Fruit fly (Drosophila melanogaster) whole organism, embryonic: ENCODE data around the gene Drep4.
A peak's percentile ranks its signal among the peaks of the same experiment; 100 is the strongest.

Source experiments
- Adf1 ChIP-seq: fragments of 200-800 bp; sonication (Bioruptor generic); IDR thresholded peaks from 2 replicates; pipeline ENCODE4 v1.3.6; 2022; ENCODE audit warnings: missing biosample characterization, missing genetic modification characterization
- Atf3 ChIP-seq: fragments of 200-800 bp; sonication (Bioruptor generic); optimal IDR thresholded peaks from 3 replicates; lab custom pipeline; 2016; ENCODE audit warnings: missing biosample characterization, missing genetic modification characterization
- CG10209 ChIP-seq: fragments of 200-800 bp; sonication (Bioruptor generic); optimal IDR thresholded peaks from 3 replicates; lab custom pipeline; 2017; ENCODE audit warnings: missing biosample characterization, mild to moderate bottlenecking, missing genetic modification characterization, missing genetic modification reagents
- CG12155 ChIP-seq: fragments of 200-800 bp; sonication (Bioruptor generic); optimal IDR thresholded peaks from 3 replicates; lab custom pipeline; 2016; ENCODE audit warnings: missing biosample characterization, missing genetic modification characterization
- CG13424 ChIP-seq: fragments of 200-800 bp; sonication (Bioruptor generic); optimal IDR thresholded peaks from 2 replicates; lab custom pipeline; 2019; ENCODE audit warnings: missing biosample characterization, mild to moderate bottlenecking, missing genetic modification characterization, moderate library complexity
- CG14860 ChIP-seq: fragments of 200-800 bp; sonication (Bioruptor generic); IDR thresholded peaks from 3 replicates; pipeline ENCODE4 v1.3.6; 2022; ENCODE audit warnings: missing biosample characterization, missing genetic modification characterization; ENCODE audit not compliant: partially characterized antibody
- CG16779 ChIP-seq: fragments of 200-800 bp; sonication (Bioruptor generic); IDR thresholded peaks from 2 replicates; pipeline ENCODE4 v1.3.6; 2022; ENCODE audit warnings: missing biosample characterization, missing genetic modification characterization
- CG16863 ChIP-seq: fragments of 200-800 bp; sonication (Bioruptor generic); optimal IDR thresholded peaks from 3 replicates; lab custom pipeline; 2016; ENCODE audit warnings: missing biosample characterization, missing genetic modification characterization
- CG17328 ChIP-seq: fragments of 200-800 bp; sonication (Bioruptor generic); IDR thresholded peaks from 2 replicates; pipeline ENCODE4 v1.3.6; 2022; ENCODE audit warnings: missing biosample characterization, missing genetic modification characterization
- CG17612 ChIP-seq: fragments of 200-800 bp; sonication (Bioruptor generic); IDR thresholded peaks from 2 replicates; pipeline ENCODE4 v1.3.6; 2022; ENCODE audit warnings: missing biosample characterization, missing genetic modification characterization
- CG18619 ChIP-seq: fragments of 200-800 bp; sonication (Bioruptor generic); optimal IDR thresholded peaks from 3 replicates; lab custom pipeline; 2017; ENCODE audit warnings: missing biosample characterization, mild to moderate bottlenecking, missing genetic modification characterization
- CG31365 ChIP-seq: fragments of 200-800 bp; sonication (Bioruptor generic); optimal IDR thresholded peaks from 2 replicates; lab custom pipeline; 2018; ENCODE audit warnings: missing biosample characterization, mild to moderate bottlenecking, missing genetic modification characterization
- CG31388 ChIP-seq: fragments of 200-800 bp; sonication (Bioruptor generic); optimal IDR thresholded peaks from 2 replicates; lab custom pipeline; 2016; ENCODE audit warnings: missing biosample characterization, missing genetic modification characterization
- CG31441 ChIP-seq: fragments of 200-800 bp; sonication (Bioruptor generic); IDR thresholded peaks from 2 replicates; pipeline ENCODE4 v1.3.6; 2022; ENCODE audit warnings: missing biosample characterization, missing genetic modification characterization
- CG3726 ChIP-seq: fragments of 200-800 bp; sonication (Bioruptor generic); IDR thresholded peaks from 3 replicates; pipeline ENCODE4, ENCODE4 v1.3.6; 2022; ENCODE audit warnings: missing biosample characterization, missing genetic modification characterization
- CG4820 ChIP-seq: fragments of 200-800 bp; sonication (Bioruptor generic); optimal IDR thresholded peaks from 3 replicates; lab custom pipeline; 2016; ENCODE audit warnings: missing biosample characterization, missing genetic modification characterization
- CG7357 ChIP-seq: fragments of 200-800 bp; sonication (Bioruptor generic); IDR thresholded peaks from 3 replicates; pipeline ENCODE4 v1.3.6; 2022; ENCODE audit warnings: missing biosample characterization, missing genetic modification characterization
- CG7745 ChIP-seq: fragments of 200-800 bp; sonication (Bioruptor generic); optimal IDR thresholded peaks from 2 replicates; lab custom pipeline; 2018; ENCODE audit warnings: missing biosample characterization, mild to moderate bottlenecking, missing genetic modification characterization, moderate library complexity
- CG9437 ChIP-seq: fragments of 200-800 bp; sonication (Bioruptor generic); optimal IDR thresholded peaks from 2 replicates; lab custom pipeline; 2018; ENCODE audit warnings: missing biosample characterization, mild to moderate bottlenecking, missing genetic modification characterization
- CG9817 ChIP-seq: fragments of 200-800 bp; sonication (Bioruptor generic); optimal IDR thresholded peaks from 2 replicates; lab custom pipeline; 2018; ENCODE audit warnings: missing biosample characterization, mild to moderate bottlenecking, missing genetic modification characterization, moderate library complexity
- CG9932 ChIP-seq: fragments of 200-800 bp; sonication (Bioruptor generic); IDR thresholded peaks from 2 replicates; pipeline ENCODE4 v1.3.6; 2022; ENCODE audit warnings: missing biosample characterization, missing genetic modification characterization
- Camta ChIP-seq: fragments of 200-800 bp; sonication (Bioruptor generic); optimal IDR thresholded peaks from 2 replicates; lab custom pipeline; 2016; ENCODE audit warnings: missing biosample characterization, missing genetic modification characterization
- Dip3 ChIP-seq: fragments of 200-800 bp; sonication (Bioruptor generic); optimal IDR thresholded peaks from 3 replicates; lab custom pipeline; 2016; ENCODE audit warnings: missing biosample characterization, missing genetic modification characterization
- Ets97D ChIP-seq: fragments of 200-800 bp; sonication (Bioruptor generic); optimal IDR thresholded peaks from 3 replicates; lab custom pipeline; 2016; ENCODE audit warnings: missing biosample characterization, missing genetic modification characterization
- HHEX ChIP-seq: fragments of 200-800 bp; sonication (Bioruptor generic); optimal IDR thresholded peaks from 3 replicates; lab custom pipeline; 2017; ENCODE audit warnings: missing biosample characterization, mild to moderate bottlenecking, missing genetic modification characterization, missing genetic modification reagents
- HLHmδ ChIP-seq: fragments of 200-800 bp; sonication (Bioruptor generic); optimal IDR thresholded peaks from 2 replicates; lab custom pipeline; 2018; ENCODE audit warnings: missing biosample characterization, mild to moderate bottlenecking, missing genetic modification characterization, moderate library complexity
- Med ChIP-seq: fragments of 200-800 bp; sonication (Bioruptor generic); peaks from one replicate; lab custom pipeline; 2016; ENCODE audit warnings: missing biosample characterization, missing genetic modification characterization, mild to moderate bottlenecking, inconsistent platforms, moderate library complexity
- Meics ChIP-seq: fragments of 200-800 bp; sonication (Bioruptor generic); optimal IDR thresholded peaks from 2 replicates; lab custom pipeline; 2017; ENCODE audit warnings: missing biosample characterization, mild to moderate bottlenecking, missing genetic modification characterization
- Stat92E ChIP-seq, 3 experiments: fragments of >200 bp in 2 of 3; fragments of 200-800 bp in 1 of 3; sonication (Bioruptor generic) in 1 of 3; optimal IDR thresholded peaks; 2 replicates each; lab custom pipeline; 2017 to 2019; ENCODE audit warnings: missing biosample characterization in 3 of 3, missing genetic modification characterization in 3 of 3, mild to moderate bottlenecking in 1 of 3, moderate library complexity in 1 of 3
- Vsx1 ChIP-seq: fragments of 200-800 bp; sonication (Bioruptor generic); optimal IDR thresholded peaks from 2 replicates; lab custom pipeline; 2017; ENCODE audit warnings: missing biosample characterization, mild to moderate bottlenecking, missing genetic modification characterization, missing genetic modification reagents
- Xbp1 ChIP-seq: fragments of 200-800 bp; sonication (Bioruptor generic); optimal IDR thresholded peaks from 3 replicates; lab custom pipeline; 2016; ENCODE audit warnings: missing biosample characterization, mild to moderate bottlenecking, missing genetic modification characterization
- ab ChIP-seq: fragments of 200-800 bp; sonication (Bioruptor generic); optimal IDR thresholded peaks from 2 replicates; lab custom pipeline; 2016; ENCODE audit warnings: missing biosample characterization, missing genetic modification characterization
- esg ChIP-seq: fragments of 200-800 bp; sonication (Bioruptor generic); conservative IDR thresholded peaks from 2 replicates; pipeline ENCODE4 v1.3.6; 2022; ENCODE audit warnings: missing biosample characterization, missing genetic modification characterization
- eve ChIP-seq, 2 experiments: fragments of >200 bp; optimal IDR thresholded peaks; 2 replicates each; lab custom pipeline; 2017; ENCODE audit warnings: missing biosample characterization in 2 of 2, missing genetic modification characterization in 2 of 2
- exex ChIP-seq: fragments of 200-800 bp; sonication (Bioruptor generic); optimal IDR thresholded peaks from 4 replicates; lab custom pipeline; 2018; ENCODE audit warnings: missing biosample characterization, mild to moderate bottlenecking, missing genetic modification characterization, moderate library complexity
- fd102C ChIP-seq: fragments of 200-800 bp; sonication (Bioruptor generic); optimal IDR thresholded peaks from 2 replicates; lab custom pipeline; 2018; ENCODE audit warnings: missing biosample characterization, mild to moderate bottlenecking, missing genetic modification characterization, moderate library complexity
- gt ChIP-seq: fragments of 200-800 bp; sonication (Bioruptor generic); IDR thresholded peaks from 2 replicates; pipeline ENCODE4 v1.3.6; 2022; ENCODE audit warnings: missing biosample characterization, missing genetic modification characterization
- ham ChIP-seq: fragments of 200-800 bp; sonication (Bioruptor generic); IDR thresholded peaks from 2 replicates; pipeline ENCODE4 v1.3.6; 2022; ENCODE audit warnings: missing biosample characterization, missing genetic modification characterization
- hb ChIP-seq: fragments of 200-800 bp; sonication (Bioruptor generic); IDR thresholded peaks from 3 replicates; pipeline ENCODE4 v1.3.6; 2022; ENCODE audit warnings: missing biosample characterization, missing genetic modification characterization; ENCODE audit not compliant: partially characterized antibody
- hkb ChIP-seq, 2 experiments: fragments of 200-800 bp in 1 of 2; fragments of >200 bp in 1 of 2; sonication (Bioruptor generic) in 1 of 2; IDR thresholded peaks in 1 of 2; optimal IDR thresholded peaks in 1 of 2; 2 replicates each; pipeline versions ENCODE4 v1.3.6 to Lab custom; 2017 to 2022; ENCODE audit warnings: missing biosample characterization in 1 of 2, missing genetic modification characterization in 1 of 2
- lab ChIP-seq: fragments of 200-800 bp; sonication (Bioruptor generic); optimal IDR thresholded peaks from 3 replicates; lab custom pipeline; 2017; ENCODE audit warnings: missing biosample characterization, missing genetic modification characterization, mild to moderate bottlenecking, moderate library complexity, missing genetic modification reagents
- lov ChIP-seq, 2 experiments: fragments of 200-800 bp in 1 of 2; fragments of >200 bp in 1 of 2; sonication (Bioruptor generic) in 1 of 2; IDR thresholded peaks in 1 of 2; optimal IDR thresholded peaks in 1 of 2; 2 replicates in 1 of 2; 3 replicates in 1 of 2; pipeline versions ENCODE4 v1.3.6 to Lab custom; 2017 to 2022; ENCODE audit warnings: missing biosample characterization in 1 of 2, missing genetic modification characterization in 1 of 2
- mirr ChIP-seq: fragments of 200-800 bp; sonication (Bioruptor generic); optimal IDR thresholded peaks from 3 replicates; lab custom pipeline; 2018; ENCODE audit warnings: missing biosample characterization, mild to moderate bottlenecking, missing genetic modification characterization
- oc ChIP-seq: fragments of 200-800 bp; sonication (Bioruptor generic); optimal IDR thresholded peaks from 2 replicates; lab custom pipeline; 2018; ENCODE audit warnings: missing biosample characterization, mild to moderate bottlenecking, missing genetic modification characterization, moderate library complexity
- onecut ChIP-seq: fragments of 200-800 bp; sonication (Bioruptor generic); IDR thresholded peaks from 2 replicates; pipeline ENCODE4 v1.3.6; 2022; ENCODE audit warnings: missing biosample characterization, missing genetic modification characterization
- sna ChIP-seq: fragments of 200-800 bp; sonication (Bioruptor generic); IDR thresholded peaks from 2 replicates; pipeline ENCODE4 v1.3.6; 2022; ENCODE audit warnings: missing biosample characterization, missing genetic modification characterization; ENCODE audit not compliant: partially characterized antibody
- usp ChIP-seq: fragments of >200 bp; optimal IDR thresholded peaks from 2 replicates; lab custom pipeline; 2017; ENCODE audit warnings: missing biosample characterization, missing genetic modification characterization

Drep4 gene

DNA sequence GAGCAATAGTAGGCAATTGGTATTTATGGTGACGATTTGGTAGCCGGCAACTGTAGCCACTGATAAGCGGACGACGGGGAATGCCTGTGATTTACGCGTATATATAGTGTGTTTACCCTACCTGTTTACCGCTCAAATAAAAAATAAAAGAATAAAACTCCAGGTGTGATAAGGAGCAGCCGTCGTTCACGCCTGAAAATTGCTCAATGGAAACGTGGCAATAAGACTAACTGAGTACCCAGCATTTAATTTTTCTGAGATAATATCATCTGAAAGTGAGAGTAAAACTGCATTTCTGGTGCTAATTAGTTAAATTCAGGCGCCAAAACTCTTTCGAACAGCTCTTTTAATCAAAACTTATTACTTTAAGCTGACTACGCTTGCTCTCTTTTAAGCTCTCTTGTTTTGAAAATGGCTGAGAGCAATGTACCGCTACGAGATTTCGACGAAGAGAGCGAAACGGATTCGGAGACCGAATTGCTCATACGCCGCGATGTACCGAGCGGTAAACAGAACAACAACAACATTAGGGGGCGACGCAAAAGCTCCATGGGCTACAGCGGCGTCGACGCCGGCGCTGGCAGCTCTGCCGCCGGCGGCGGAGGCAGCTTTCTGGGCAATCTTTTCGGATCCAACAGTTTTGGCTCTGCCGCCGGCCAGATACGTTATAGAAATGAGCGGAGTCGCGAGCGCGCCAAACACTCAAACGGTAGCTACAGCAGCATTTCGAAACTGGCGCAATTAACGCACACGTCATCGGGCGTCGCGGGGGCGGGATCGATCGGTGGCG, 4.2 kb upstream of the Drep4 start (continued):
- TF ChIP-seq esg (GFP tag; lab: Robert Waterston, UW) (no peak), CG31441 (GFP tag; lab: Robert Waterston, UW) (peak; percentile 56; the same call in 1 of the 2 replicates), gt (GFP tag; lab: Robert Waterston, UW) (no peak), CG7357 (GFP tag; lab: Robert Waterston, UW) (0 out of 3 replicates have a peak, but pooled peaks have one; percentile 33), Xbp1 (GFP tag; lab: Kevin White, UChicago) (peak; percentile 10), ham (GFP tag; lab: Robert Waterston, UW) (no peak), CG31365 (tag; lab: Kevin White, UChicago) (peak; percentile 84), CG16779 (GFP tag; lab: Robert Waterston, UW) (no peak), CG13424 (tag; lab: Kevin White, UChicago) (peak; percentile 78), CG9817 (peak; percentile 54), oc (tag; lab: Kevin White, UChicago) (peak; percentile 80), eve (GFP tag; optimal IDR thresholded peaks at IDR 0.05; lab: Kevin White, UChicago) (no peak), exex (tag; lab: Kevin White, UChicago) (peak; percentile 89), CG4820 (GFP tag; lab: Kevin White, UChicago) (no peak), CG16863 (peak; percentile 44), CG9437 (GFP tag; lab: Kevin White, UChicago) (peak; percentile 33), hkb (optimal IDR thresholded peaks at IDR 0.05; lab: Kevin White, UChicago) (no peak), hkb (GFP tag; IDR thresholded peaks at IDR 0.05; lab: Robert Waterston, UW) (peak; percentile 68), Vsx1 (GFP tag; lab: Kevin White, UChicago) (peak; percentile 95), Camta (peak; percentile 70), Stat92E (GFP tag; optimal IDR thresholded peaks at IDR 0.05; lab: Kevin White, UChicago) (no peak), CG17328 (GFP tag; lab: Robert Waterston, UW) (peak; percentile 57), Atf3 (GFP tag; lab: Kevin White, UChicago) (peak; percentile 50), CG9932 (GFP tag; lab: Robert Waterston, UW) (no peak), Meics (GFP tag; lab: Kevin White, UChicago) (peak; percentile 86), lov (optimal IDR thresholded peaks at IDR 0.05; lab: Kevin White, UChicago) (no peak), lov (GFP tag; IDR thresholded peaks at IDR 0.05; lab: Robert Waterston, UW) (peak; percentile 66; the same call in 1 of the 3 replicates), CG14860 (GFP tag; lab: Robert Waterston, UW) (no peak), Ets97D (GFP tag; lab: Kevin White, UChicago) (no peak), Dip3 (GFP tag; lab: Kevin White, UChicago) (no peak), CG12155 (no peak), CG18619 (peak; percentile 88), ab (GFP tag; lab: Kevin White, UChicago) (no peak), CG7745 (tag; lab: Kevin White, UChicago) (no peak), HHEX (GFP tag; lab: Kevin White, UChicago) (peak; percentile 88), Med (GFP tag; lab: Kevin White, UChicago) (peak; percentile 96), CG17612 (no peak), onecut (GFP tag; lab: Robert Waterston, UW) (peak; percentile 79), CG10209 (GFP tag; lab: Kevin White, UChicago) (peak; percentile 65), HLHmδ (GFP tag; lab: Kevin White, UChicago) (peak; percentile 53), Adf1 (GFP tag; lab: Robert Waterston, UW) (peak; percentile 100), fd102C (GFP tag; lab: Kevin White, UChicago) (peak; percentile 23), usp (GFP tag; lab: Kevin White, UChicago) (no peak), sna (peak; percentile 76), CG3726 (GFP tag; lab: Robert Waterston, UW) (peak; percentile 74; the same call in 1 of the 3 replicates), lab (GFP tag; lab: Kevin White, UChicago) (peak; percentile 92), mirr (GFP tag; lab: Kevin White, UChicago) (peak; percentile 91), CG31388 (GFP tag; lab: Kevin White, UChicago) (no peak), hb (GFP tag; lab: Robert Waterston, UW) (no peak)
